Worm (Caenorhabditis elegans): ENCODE data around the gene F09E5.3.

Gene F09E5.3

DNA sequence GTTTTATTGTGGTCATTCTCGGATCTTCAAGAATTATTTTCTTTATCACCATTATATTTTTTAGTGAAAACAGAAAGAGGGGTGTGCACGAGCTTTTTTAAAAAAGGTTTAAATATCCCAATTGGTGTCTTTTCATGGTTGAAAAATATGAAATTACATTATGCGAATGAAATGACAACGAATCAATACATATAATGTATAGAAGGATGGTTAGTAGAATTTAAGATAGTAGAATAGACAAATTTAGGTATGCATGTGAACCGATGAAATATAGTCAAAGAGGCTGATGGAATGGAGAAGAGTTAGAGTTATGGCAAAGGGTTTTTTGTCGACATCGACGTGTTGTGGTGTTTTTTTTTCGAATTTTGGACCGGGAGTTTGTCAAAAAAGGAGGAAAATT lies 9.3 kb upstream of the F09E5.3 start:
- no peak for TF ChIP-seq ceh-18 (tag; optimal IDR thresholded peaks at IDR 0.05)
- no peak for TF ChIP-seq syd-9 (tag; optimal IDR thresholded peaks at IDR 0.05)
- TF ChIP-seq nfya-1 (tag; optimal IDR thresholded peaks at IDR 0.05), result no peak
- TF ChIP-seq ref-2 (tag; optimal IDR thresholded peaks at IDR 0.05), result no peak

DNA sequence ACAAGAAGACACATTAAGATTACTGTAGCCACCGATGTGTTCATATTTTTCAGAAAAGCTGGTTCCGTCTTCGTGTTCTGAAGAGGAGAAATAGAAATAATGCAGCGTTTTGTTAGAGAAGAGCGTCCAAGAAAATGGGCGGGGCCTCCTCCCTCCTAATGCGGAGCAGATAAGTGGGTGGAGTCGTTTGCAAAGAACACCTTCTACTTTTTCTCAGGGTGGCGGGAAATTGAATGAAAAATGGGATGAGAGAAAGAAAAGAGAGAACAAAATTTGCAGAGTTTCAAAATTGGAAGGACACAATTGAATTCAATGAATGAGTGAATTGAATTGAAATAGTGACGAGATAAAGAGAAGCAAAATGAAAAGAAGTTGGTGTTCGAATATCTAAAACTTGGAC lies 8.2 kb upstream of the F09E5.3 start, which contains the start of gene F09E5.16:
F09E5.16 (minus strand) TSS at position 101 of the 400 bp plus-strand sequence.
- TF ChIP-seq hlh-6 (tag; optimal IDR thresholded peaks at IDR 0.05) (no peak), ceh-19 (GFP tag; optimal IDR thresholded peaks at IDR 0.05) (no peak), madf-2 (tag; optimal IDR thresholded peaks at IDR 0.05) (no peak), ztf-16 (tag; optimal IDR thresholded peaks at IDR 0.05) (no peak), nfya-1 (tag; optimal IDR thresholded peaks at IDR 0.05) (no peak), hlh-30 (tag; optimal IDR thresholded peaks at IDR 0.05; ENCODE audit: insufficient read depth) (no peak), unc-42 (tag; optimal IDR thresholded peaks at IDR 0.05) (no peak), ceh-31 (tag; optimal IDR thresholded peaks at IDR 0.05) (no peak), pqm-1 (tag; optimal IDR thresholded peaks at IDR 0.05) (no peak), mec-3 (tag; optimal IDR thresholded peaks at IDR 0.05; ENCODE audit: borderline replicate concordance) (no peak), sox-2 (GFP tag; IDR thresholded peaks at IDR 0.05) (no peak), ceh-24 (tag; optimal IDR thresholded peaks at IDR 0.05) (no peak), unc-86 (tag; optimal IDR thresholded peaks at IDR 0.05) (no peak), Y22D7AL.16 (tag; optimal IDR thresholded peaks at IDR 0.05) (no peak), ceh-48 (tag; optimal IDR thresholded peaks at IDR 0.05) (no peak), pat-9 (tag; optimal IDR thresholded peaks at IDR 0.05) (no peak)

DNA sequence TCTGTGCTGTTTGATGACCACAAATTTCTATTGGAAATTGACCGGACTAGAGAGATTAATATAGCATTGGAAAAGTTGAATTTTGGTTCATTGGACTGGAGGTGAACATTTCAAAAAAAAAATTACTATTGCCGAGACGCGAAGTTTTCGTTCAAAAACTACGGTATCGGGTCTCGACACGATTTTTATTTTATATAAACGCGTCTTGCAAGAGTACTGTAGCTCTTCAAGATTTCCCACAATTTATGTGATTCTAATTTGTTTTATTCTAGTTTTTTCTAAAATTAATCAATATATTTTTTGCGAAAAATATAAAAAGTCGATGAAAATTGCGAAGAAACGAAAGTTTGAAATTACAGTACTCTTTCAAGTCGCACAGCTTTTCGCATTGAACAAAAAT lies 3.2 kb upstream of the F09E5.3 start, which contains the start of gene F09E5.12:
F09E5.12 (minus strand) TSS at position 101 of the 400 bp plus-strand sequence.
- TF ChIP-seq pha-2 (tag; optimal IDR thresholded peaks at IDR 0.05), result no peak
- TF ChIP-seq ztf-16 (tag; optimal IDR thresholded peaks at IDR 0.05), result no peak
- no peak for TF ChIP-seq rnt-1 (tag; optimal IDR thresholded peaks at IDR 0.05)
- no peak for TF ChIP-seq ceh-22 (tag; optimal IDR thresholded peaks at IDR 0.05)
- TF ChIP-seq dve-1 (tag; optimal IDR thresholded peaks at IDR 0.05), result no peak

DNA sequence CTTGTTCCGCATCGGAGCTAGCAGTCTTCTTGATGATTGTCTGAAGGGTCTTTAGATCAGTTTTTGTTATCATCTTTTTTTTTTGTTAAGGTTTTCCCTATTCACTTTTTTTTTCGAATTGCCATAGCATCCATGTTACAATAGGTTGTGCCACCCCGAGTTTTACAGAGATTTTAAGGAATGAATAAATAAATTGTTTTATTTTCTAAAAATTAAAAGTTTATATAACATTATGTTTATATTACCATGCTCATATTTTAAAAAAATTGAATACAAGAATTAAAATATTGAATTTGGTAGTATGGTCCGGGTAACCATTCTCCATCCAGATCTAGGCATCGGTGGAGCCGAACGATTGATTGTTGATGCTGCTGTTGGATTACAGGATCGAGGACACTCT lies 1.2 kb downstream of the F09E5.3 start, which contains the start of gene algn-2:
algn-2 (plus strand) TSS at position 301 of the 400 bp plus-strand sequence.
- no peak for TF ChIP-seq tbx-7 (tag; optimal IDR thresholded peaks at IDR 0.05)
- TF ChIP-seq K09A11.1 (tag; optimal IDR thresholded peaks at IDR 0.05; ENCODE audit: insufficient read depth), result no peak
- no peak for TF ChIP-seq unc-86 (tag; optimal IDR thresholded peaks at IDR 0.05)
- TF ChIP-seq K02D7.2 (tag; optimal IDR thresholded peaks at IDR 0.05), result no peak
- no peak for TF ChIP-seq fkh-6 (tag; optimal IDR thresholded peaks at IDR 0.05)
- TF ChIP-seq sdc-2 (tag; optimal IDR thresholded peaks at IDR 0.05), result no peak
- no peak for TF ChIP-seq hlh-13 (GFP tag; optimal IDR thresholded peaks at IDR 0.05)
- TF ChIP-seq F13H6.1 (tag; optimal IDR thresholded peaks at IDR 0.05), result no peak
- no peak for TF ChIP-seq ama-1 (optimal IDR thresholded peaks at IDR 0.05)
- no peak for TF ChIP-seq zip-5 (tag; optimal IDR thresholded peaks at IDR 0.05)
- TF ChIP-seq pha-4 (tag; optimal IDR thresholded peaks at IDR 0.05), result no peak
- no peak for TF ChIP-seq unc-3 (GFP tag; conservative IDR thresholded peaks at IDR 0.05)
- no peak for TF ChIP-seq unc-3 (tag; optimal IDR thresholded peaks at IDR 0.05)
- no peak for TF ChIP-seq T23F11.4 (GFP tag; optimal IDR thresholded peaks at IDR 0.05)
- TF ChIP-seq ets-4 (tag; optimal IDR thresholded peaks at IDR 0.05), result no peak
- TF ChIP-seq C08G9.2 (tag; optimal IDR thresholded peaks at IDR 0.05), result no peak
- TF ChIP-seq npax-4 (tag; optimal IDR thresholded peaks at IDR 0.05), result no peak

Measured in whole organism, late embryonic.